Worm (Caenorhabditis elegans): Measurements from ENCODE around the gene emc-5.

The emc-5 gene

ce11 chrII:11544714-11545113, 48.1 kb downstream of the emc-5 start, which contains the start of gene F54D5.9:
TSS of gene F54D5.9 (minus strand) at chrII:11544828.
- TF ChIP-seq skn-1 (tag; optimal IDR thresholded peaks at IDR 0.05): no peak
- no peak for TF ChIP-seq ztf-4 (tag; optimal IDR thresholded peaks at IDR 0.05)
- TF ChIP-seq alr-1 (tag; optimal IDR thresholded peaks at IDR 0.05): no peak
- TF ChIP-seq unc-62 (GFP tag; optimal IDR thresholded peaks at IDR 0.05): no peak
- no peak for TF ChIP-seq elt-1 (tag; optimal IDR thresholded peaks at IDR 0.05)
- no peak for TF ChIP-seq mbf-1 (tag; optimal IDR thresholded peaks at IDR 0.05)
- no peak for TF ChIP-seq gmeb-1 (tag; optimal IDR thresholded peaks at IDR 0.05)
- TF ChIP-seq nhr-11 (tag; optimal IDR thresholded peaks at IDR 0.05): no peak
- TF ChIP-seq elt-3 (tag; optimal IDR thresholded peaks at IDR 0.05): no peak
- no peak for TF ChIP-seq ZK546.5 (tag; optimal IDR thresholded peaks at IDR 0.05)
- TF ChIP-seq nhr-12 (tag; optimal IDR thresholded peaks at IDR 0.05): no peak
- no peak for TF ChIP-seq ztf-11 (tag; optimal IDR thresholded peaks at IDR 0.05)
- TF ChIP-seq nhr-23 (tag; optimal IDR thresholded peaks at IDR 0.05): no peak
- no peak for TF ChIP-seq lin-11 (tag; optimal IDR thresholded peaks at IDR 0.05)
- no peak for TF ChIP-seq Y55F3AM.14 (GFP tag; optimal IDR thresholded peaks at IDR 0.05)
- no peak for TF ChIP-seq unc-55 (GFP tag; optimal IDR thresholded peaks at IDR 0.05)
- no peak for TF ChIP-seq R02D3.7 (tag; optimal IDR thresholded peaks at IDR 0.05)

DNA sequence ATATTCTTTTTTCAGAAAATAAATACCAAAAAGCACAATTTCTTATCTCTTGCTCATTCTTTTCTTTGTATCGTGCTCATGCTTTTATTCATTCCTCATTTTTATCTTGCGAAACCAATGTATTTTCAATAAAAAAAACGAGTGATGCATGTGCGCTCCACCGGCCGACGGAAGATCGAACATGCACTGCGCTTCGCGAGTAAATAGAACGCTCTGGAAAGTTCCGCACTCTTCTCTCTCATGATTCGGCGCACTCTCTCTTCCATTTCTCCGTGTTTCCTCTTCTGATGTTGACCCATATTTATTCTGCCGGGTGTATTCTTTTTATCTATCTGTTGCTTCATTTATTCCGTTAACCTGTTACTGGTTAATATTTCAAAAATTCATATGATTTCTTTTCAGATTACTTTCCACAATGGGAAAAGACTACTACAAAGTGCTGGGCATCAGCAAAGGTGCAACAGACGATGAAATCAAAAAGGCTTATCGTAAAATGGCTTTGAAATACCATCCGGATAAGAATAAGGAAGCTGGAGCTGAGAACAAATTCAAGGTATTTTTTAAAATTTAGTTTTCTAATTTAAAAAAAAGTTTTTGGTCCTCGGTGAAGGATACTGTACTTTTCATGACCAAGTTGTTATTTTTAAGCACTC, 48.8 kb downstream of the emc-5 start, which contains the start of gene dnj-13:
dnj-13 (plus strand) TSS at position 403 of the 653 bp plus-strand sequence.
- TF ChIP-seq dmd-4 (tag; optimal IDR thresholded peaks at IDR 0.05) (peak; percentile 14), nhr-237 (tag; optimal IDR thresholded peaks at IDR 0.05) (peak; percentile 43), unc-55 (GFP tag; optimal IDR thresholded peaks at IDR 0.05) (peak; percentile 95), blmp-1 (tag; optimal IDR thresholded peaks at IDR 0.05; ENCODE audit: insufficient read depth) (peak; percentile 66), lsy-2 (tag; optimal IDR thresholded peaks at IDR 0.05) (peak; percentile 89 to 92), crh-2 (tag; optimal IDR thresholded peaks at IDR 0.05) (peak; percentile 93), lin-39 (tag; optimal IDR thresholded peaks at IDR 0.05) (peak; percentile 30), elt-3 (tag; optimal IDR thresholded peaks at IDR 0.05) (no peak), snpc-4 (tag; optimal IDR thresholded peaks at IDR 0.05) (peak; percentile 78), skn-1 (tag; optimal IDR thresholded peaks at IDR 0.05) (peak; percentile 61), nhr-6 (tag; optimal IDR thresholded peaks at IDR 0.05) (peak; percentile 89), ztf-11 (tag; optimal IDR thresholded peaks at IDR 0.05) (no peak), sma-9 (GFP tag; optimal IDR thresholded peaks at IDR 0.05) (peak; percentile 97), sma-9 (tag; optimal IDR thresholded peaks at IDR 0.05) (no peak), R02D3.7 (tag; optimal IDR thresholded peaks at IDR 0.05) (peak; percentile 52), nhr-11 (tag; optimal IDR thresholded peaks at IDR 0.05) (no peak), nhr-23 (tag; optimal IDR thresholded peaks at IDR 0.05) (no peak), lin-11 (tag; optimal IDR thresholded peaks at IDR 0.05) (peak; percentile 88), ceh-82 (tag; optimal IDR thresholded peaks at IDR 0.05) (peak; percentile 54), nhr-129 (tag; optimal IDR thresholded peaks at IDR 0.05) (peak; percentile 86), nhr-77 (tag; optimal IDR thresholded peaks at IDR 0.05) (peak; percentile 82), ztf-4 (tag; optimal IDR thresholded peaks at IDR 0.05) (peak; percentile 89), nhr-12 (tag; optimal IDR thresholded peaks at IDR 0.05) (no peak), egl-27 (tag; optimal IDR thresholded peaks at IDR 0.05) (peak; percentile 76), lin-13 (GFP tag; optimal IDR thresholded peaks at IDR 0.05) (peak; percentile 92), alr-1 (tag; optimal IDR thresholded peaks at IDR 0.05) (peak; percentile 7), ztf-1 (GFP tag; conservative IDR thresholded peaks at IDR 0.05) (no peak), unc-39 (tag; optimal IDR thresholded peaks at IDR 0.05) (no peak), elt-1 (tag; optimal IDR thresholded peaks at IDR 0.05) (no peak), C34F6.9 (tag; optimal IDR thresholded peaks at IDR 0.05) (peak; percentile 92), ama-1 (optimal IDR thresholded peaks at IDR 0.05) (peak; percentile 88), mdl-1 (tag; optimal IDR thresholded peaks at IDR 0.05) (peak; percentile 53 to 78), ZK546.5 (tag; optimal IDR thresholded peaks at IDR 0.05) (peak; percentile 38), mbf-1 (tag; optimal IDR thresholded peaks at IDR 0.05) (no peak), gmeb-1 (tag; optimal IDR thresholded peaks at IDR 0.05) (peak; percentile 90), zag-1 (tag; optimal IDR thresholded peaks at IDR 0.05) (peak; percentile 70), peb-1 (tag; optimal IDR thresholded peaks at IDR 0.05) (no peak), mab-5 (tag; optimal IDR thresholded peaks at IDR 0.05) (peak; percentile 91), Y55F3AM.14 (GFP tag; optimal IDR thresholded peaks at IDR 0.05) (peak; percentile 94), nhr-10 (tag; optimal IDR thresholded peaks at IDR 0.05) (peak; percentile 82), sma-3 (GFP tag; optimal IDR thresholded peaks at IDR 0.05) (peak; percentile 98), aly-2 (tag; optimal IDR thresholded peaks at IDR 0.05) (no peak), ceh-16 (tag; optimal IDR thresholded peaks at IDR 0.05) (peak; percentile 58), sem-4 (tag; optimal IDR thresholded peaks at IDR 0.05) (peak; percentile 96), fos-1 (tag; optimal IDR thresholded peaks at IDR 0.05) (peak; percentile 81), nhr-25 (tag; optimal IDR thresholded peaks at IDR 0.05) (peak; percentile 87), F13H6.1 (tag; optimal IDR thresholded peaks at IDR 0.05) (peak; percentile 96), unc-62 (GFP tag; optimal IDR thresholded peaks at IDR 0.05) (peak; percentile 32), nhr-21 (tag; optimal IDR thresholded peaks at IDR 0.05) (peak; percentile 90)

Measured in whole organism, L2 larva.